Fruit fly (Drosophila melanogaster) whole organism, embryonic: ENCODE measurements around the gene Ir31a.

Experiments used
- Aef1 ChIP-seq: fragments of 200-800 bp; sonication (Bioruptor generic); IDR thresholded peaks from 3 replicates; pipeline ENCODE4 v1.3.6; 2022; ENCODE audit warnings: missing biosample characterization, missing genetic modification characterization
- B-H1 ChIP-seq: fragments of 200-800 bp; sonication (Bioruptor generic); IDR thresholded peaks from 3 replicates; pipeline ENCODE4 v1.3.6; 2022; ENCODE audit warnings: missing biosample characterization, missing genetic modification characterization
- CG10654 ChIP-seq: fragments of 200-800 bp; sonication (Bioruptor generic); optimal IDR thresholded peaks from 2 replicates; lab custom pipeline; 2016; ENCODE audit warnings: missing biosample characterization, missing genetic modification characterization
- CG11247 ChIP-seq: fragments of 200-800 bp; sonication (Bioruptor generic); IDR thresholded peaks from 2 replicates; pipeline ENCODE4 v1.3.6; 2022; ENCODE audit warnings: missing biosample characterization, missing genetic modification characterization
- CG11456 ChIP-seq: fragments of 200-800 bp; sonication (Bioruptor generic); IDR thresholded peaks from 3 replicates; pipeline ENCODE4 v1.3.6; 2022; ENCODE audit warnings: missing biosample characterization, missing genetic modification characterization
- CG11504 ChIP-seq: fragments of 200-800 bp; sonication (Bioruptor generic); optimal IDR thresholded peaks from 3 replicates; lab custom pipeline; 2019; ENCODE audit warnings: missing biosample characterization, mild to moderate bottlenecking, missing genetic modification characterization, moderate library complexity
- CG11723 ChIP-seq: fragments of 200-800 bp; sonication (Bioruptor generic); optimal IDR thresholded peaks from 2 replicates; lab custom pipeline; 2017; ENCODE audit warnings: missing biosample characterization, mild to moderate bottlenecking, missing genetic modification characterization
- CG12659 ChIP-seq: fragments of 200-800 bp; sonication (Bioruptor generic); optimal IDR thresholded peaks from 3 replicates; lab custom pipeline; 2017; ENCODE audit warnings: mild to moderate bottlenecking, missing biosample characterization, missing genetic modification reagents, missing genetic modification characterization
- CG13775 ChIP-seq: fragments of 200-800 bp; sonication (Bioruptor generic); optimal IDR thresholded peaks from 3 replicates; lab custom pipeline; 2017; ENCODE audit warnings: missing biosample characterization, mild to moderate bottlenecking, missing genetic modification characterization
- CG14965 ChIP-seq: fragments of 200-800 bp; sonication (Bioruptor generic); optimal IDR thresholded peaks from 2 replicates; lab custom pipeline; 2016; ENCODE audit warnings: missing biosample characterization, missing genetic modification characterization, borderline replicate concordance
- CG15011 ChIP-seq: fragments of 200-800 bp; sonication (Bioruptor generic); optimal IDR thresholded peaks from 3 replicates; lab custom pipeline; 2018; ENCODE audit warnings: missing biosample characterization, mild to moderate bottlenecking, missing genetic modification characterization
- CG15269 ChIP-seq: fragments of 200-800 bp; sonication (Bioruptor generic); optimal IDR thresholded peaks from 2 replicates; lab custom pipeline; 2018; ENCODE audit warnings: missing biosample characterization, mild to moderate bottlenecking, missing genetic modification characterization, moderate library complexity
- CG1603 ChIP-seq: fragments of 200-800 bp; sonication (Bioruptor generic); optimal IDR thresholded peaks from 2 replicates; lab custom pipeline; 2019; ENCODE audit warnings: missing biosample characterization, mild to moderate bottlenecking, missing genetic modification characterization, moderate library complexity
- CG18011 ChIP-seq: fragments of 200-800 bp; sonication (Bioruptor generic); optimal IDR thresholded peaks from 2 replicates; lab custom pipeline; 2017; ENCODE audit warnings: missing biosample characterization, missing genetic modification characterization, mild to moderate bottlenecking, moderate library complexity, missing genotype
- CG33557 ChIP-seq: fragments of 200-800 bp; sonication (Bioruptor generic); optimal IDR thresholded peaks from 2 replicates; lab custom pipeline; 2019; ENCODE audit warnings: missing biosample characterization, mild to moderate bottlenecking, missing genetic modification characterization, moderate library complexity
- CG3407 ChIP-seq: fragments of 200-800 bp; sonication (Bioruptor generic); optimal IDR thresholded peaks from 2 replicates; lab custom pipeline; 2018; ENCODE audit warnings: missing biosample characterization, mild to moderate bottlenecking, missing genetic modification characterization
- CG4360 ChIP-seq: fragments of 200-800 bp; sonication (Bioruptor generic); IDR thresholded peaks from 2 replicates; pipeline ENCODE4 v1.3.6; 2022; ENCODE audit warnings: missing biosample characterization, missing genetic modification characterization
- CG9609 ChIP-seq: fragments of 200-800 bp; sonication (Bioruptor generic); optimal IDR thresholded peaks from 3 replicates; lab custom pipeline; 2016; ENCODE audit warnings: missing biosample characterization, missing genetic modification characterization
- CoRest ChIP-seq: fragments of 200-800 bp; sonication (Bioruptor generic); optimal IDR thresholded peaks from 3 replicates; lab custom pipeline; 2018; ENCODE audit warnings: missing biosample characterization, mild to moderate bottlenecking, missing genetic modification characterization, moderate library complexity
- CrebB ChIP-seq: fragments of 200-800 bp; sonication (Bioruptor generic); optimal IDR thresholded peaks from 3 replicates; lab custom pipeline; 2018; ENCODE audit warnings: missing biosample characterization, mild to moderate bottlenecking, missing genetic modification characterization
- Dfd ChIP-seq, 2 experiments: fragments of >200 bp; optimal IDR thresholded peaks; 2 replicates each; lab custom pipeline; 2017; ENCODE audit warnings: missing biosample characterization in 2 of 2, missing genetic modification characterization in 2 of 2
- Dp ChIP-seq: fragments of 200-800 bp; sonication (Bioruptor generic); optimal IDR thresholded peaks from 2 replicates; lab custom pipeline; 2018; ENCODE audit warnings: missing biosample characterization, mild to moderate bottlenecking, missing genetic modification characterization, moderate library complexity
- E2f2 ChIP-seq: fragments of 200-800 bp; sonication (Bioruptor generic); IDR thresholded peaks from 2 replicates; pipeline ENCODE4 v1.3.6; 2022; ENCODE audit warnings: missing biosample characterization, missing genetic modification characterization
- GATAe ChIP-seq: fragments of 200-800 bp; sonication (Bioruptor generic); conservative IDR thresholded peaks from 2 replicates; pipeline ENCODE4 v1.3.6; 2022; ENCODE audit warnings: missing biosample characterization, missing genetic modification characterization
- HLHmδ ChIP-seq: fragments of 200-800 bp; sonication (Bioruptor generic); optimal IDR thresholded peaks from 2 replicates; lab custom pipeline; 2018; ENCODE audit warnings: missing biosample characterization, mild to moderate bottlenecking, missing genetic modification characterization, moderate library complexity
- HmgZ ChIP-seq: fragments of 200-800 bp; sonication (Bioruptor generic); optimal IDR thresholded peaks from 2 replicates; lab custom pipeline; 2018; ENCODE audit warnings: missing biosample characterization, mild to moderate bottlenecking, missing genetic modification characterization
- Hsf ChIP-seq: fragments of 200-800 bp; sonication (Bioruptor generic); optimal IDR thresholded peaks from 3 replicates; lab custom pipeline; 2016; ENCODE audit warnings: missing biosample characterization, missing genetic modification characterization
- Med ChIP-seq: fragments of 200-800 bp; sonication (Bioruptor generic); peaks from one replicate; lab custom pipeline; 2016; ENCODE audit warnings: missing biosample characterization, missing genetic modification characterization, mild to moderate bottlenecking, inconsistent platforms, moderate library complexity
- Nf-YC ChIP-seq: fragments of 200-800 bp; optimal IDR thresholded peaks from 3 replicates; lab custom pipeline; 2019; ENCODE audit warnings: missing biosample characterization, mild to moderate bottlenecking, missing genetic modification characterization, moderate library complexity
- Poxn ChIP-seq: fragments of 200-800 bp; sonication (Bioruptor generic); IDR thresholded peaks from 2 replicates; pipeline ENCODE4 v1.3.6; 2022; ENCODE audit warnings: missing biosample characterization, missing genetic modification characterization
- Spps ChIP-seq: fragments of 200-800 bp; sonication (Bioruptor generic); optimal IDR thresholded peaks from 2 replicates; lab custom pipeline; 2018; ENCODE audit warnings: missing biosample characterization, mild to moderate bottlenecking, missing genetic modification characterization
- Sry-δ ChIP-seq: fragments of 200-800 bp; sonication (Bioruptor generic); optimal IDR thresholded peaks from 2 replicates; lab custom pipeline; 2016; ENCODE audit warnings: missing biosample characterization, missing genetic modification characterization
- Stat92E ChIP-seq, 3 experiments: fragments of >200 bp in 2 of 3; fragments of 200-800 bp in 1 of 3; sonication (Bioruptor generic) in 1 of 3; optimal IDR thresholded peaks; 2 replicates each; lab custom pipeline; 2017 to 2019; ENCODE audit warnings: missing biosample characterization in 3 of 3, missing genetic modification characterization in 3 of 3, mild to moderate bottlenecking in 1 of 3, moderate library complexity in 1 of 3
- Xrp1 ChIP-seq: fragments of 200-800 bp; sonication (Bioruptor generic); IDR thresholded peaks from 2 replicates; pipeline ENCODE4 v1.3.6; 2022; ENCODE audit warnings: missing biosample characterization, missing genetic modification characterization
- ac ChIP-seq: fragments of 200-800 bp; sonication (Bioruptor generic); optimal IDR thresholded peaks from 3 replicates; lab custom pipeline; 2017; ENCODE audit warnings: missing biosample characterization, mild to moderate bottlenecking, missing genetic modification characterization
- bab2 ChIP-seq: fragments of 200-800 bp; sonication (Bioruptor generic); optimal IDR thresholded peaks from 2 replicates; lab custom pipeline; 2016; ENCODE audit warnings: missing biosample characterization, missing genetic modification characterization
- cas ChIP-seq: fragments of 200-800 bp; sonication (Bioruptor generic); IDR thresholded peaks from 2 replicates; pipeline ENCODE4 v1.3.6; 2022; ENCODE audit warnings: missing biosample characterization, missing genetic modification characterization
- cg ChIP-seq: fragments of 200-800 bp; sonication (Bioruptor generic); optimal IDR thresholded peaks from 3 replicates; lab custom pipeline; 2019; ENCODE audit warnings: missing biosample characterization, mild to moderate bottlenecking, missing genetic modification characterization, moderate library complexity
- crol ChIP-seq: fragments of 200-800 bp; sonication (Bioruptor generic); IDR thresholded peaks from 2 replicates; pipeline ENCODE4 v1.3.6; 2022; ENCODE audit warnings: missing biosample characterization, missing genetic modification characterization
- dati ChIP-seq: fragments of 200-800 bp; sonication (Bioruptor generic); IDR thresholded peaks from 2 replicates; pipeline ENCODE4 v1.3.6; 2022; ENCODE audit warnings: missing biosample characterization, missing genetic modification characterization
- ham ChIP-seq: fragments of 200-800 bp; sonication (Bioruptor generic); IDR thresholded peaks from 2 replicates; pipeline ENCODE4 v1.3.6; 2022; ENCODE audit warnings: missing biosample characterization, missing genetic modification characterization
- hbn ChIP-seq: fragments of 200-800 bp; sonication (Bioruptor generic); IDR thresholded peaks from 2 replicates; pipeline ENCODE4 v1.3.6; 2022; ENCODE audit warnings: missing biosample characterization, missing genetic modification characterization; ENCODE audit not compliant: partially characterized antibody
- nmo ChIP-seq: fragments of 200-800 bp; sonication (Bioruptor generic); optimal IDR thresholded peaks from 2 replicates; lab custom pipeline; 2018; ENCODE audit warnings: missing biosample characterization, mild to moderate bottlenecking, missing genetic modification characterization, moderate library complexity
- pzg ChIP-seq: fragments of 200-800 bp; sonication (Bioruptor generic); optimal IDR thresholded peaks from 3 replicates; lab custom pipeline; 2018; ENCODE audit warnings: missing biosample characterization, mild to moderate bottlenecking, missing genetic modification characterization, moderate library complexity
- slbo ChIP-seq: fragments of 200-800 bp; sonication (Bioruptor generic); IDR thresholded peaks from 2 replicates; pipeline ENCODE4 v1.3.6; 2022; ENCODE audit warnings: missing biosample characterization, missing genetic modification characterization
- tna ChIP-seq: fragments of 200-800 bp; sonication (Bioruptor generic); IDR thresholded peaks from 2 replicates; pipeline ENCODE4 v1.3.6; 2022; ENCODE audit warnings: missing biosample characterization, missing genetic modification characterization; ENCODE audit not compliant: partially characterized antibody
- wdn ChIP-seq: fragments of 200-800 bp; sonication (Bioruptor generic); IDR thresholded peaks from 2 replicates; pipeline ENCODE4 v1.3.6; 2022; ENCODE audit warnings: missing biosample characterization, missing genetic modification characterization
- zf30C ChIP-seq: fragments of 200-800 bp; sonication (Bioruptor generic); optimal IDR thresholded peaks from 3 replicates; lab custom pipeline; 2018; ENCODE audit warnings: missing biosample characterization, mild to moderate bottlenecking, missing genetic modification characterization

The Ir31a gene

dm6 chr2L:10418981-10419380 lies 13.6 kb downstream of the Ir31a start, which contains the start of gene RfC3 (continued):
- TF ChIP-seq CG3407 (GFP tag; lab: Kevin White, UChicago) (no peak), Spps (tag; lab: Kevin White, UChicago) (no peak), Nf-YC (tag; lab: Kevin White, UChicago) (no peak), Sry-δ (GFP tag; lab: Kevin White, UChicago) (peak; percentile 31), Stat92E (GFP tag; optimal IDR thresholded peaks at IDR 0.05; lab: Kevin White, UChicago) (no peak), cas (no peak), Poxn (GFP tag; lab: Robert Waterston, UW) (no peak), Med (peak; percentile 54), Xrp1 (GFP tag; lab: Robert Waterston, UW) (no peak), CG13775 (GFP tag; lab: Kevin White, UChicago) (no peak), ac (no peak), CG1603 (peak; percentile 99), CG11247 (no peak), dati (GFP tag; lab: Robert Waterston, UW) (no peak), CG10654 (no peak), CG14965 (GFP tag; lab: Kevin White, UChicago) (no peak), CG9609 (GFP tag; lab: Kevin White, UChicago) (no peak)

- TF ChIP-seq CG15269 (tag; lab: Kevin White, UChicago), result no peak
- TF ChIP-seq CoRest, result peak; percentile 28
- no peak for TF ChIP-seq CrebB (tag; lab: Kevin White, UChicago)
- peak; percentile 79 for TF ChIP-seq E2f2 (GFP tag; lab: Robert Waterston, UW)
- no peak for TF ChIP-seq GATAe (GFP tag; lab: Robert Waterston, UW)
- no peak for TF ChIP-seq cg (GFP tag; lab: Kevin White, UChicago)
- no peak for TF ChIP-seq crol (GFP tag; lab: Robert Waterston, UW)
- peak; percentile 74 for TF ChIP-seq CG11723 (GFP tag; lab: Kevin White, UChicago)
- no peak for TF ChIP-seq CG11504 (tag; lab: Kevin White, UChicago)
- peak; percentile 29 for TF ChIP-seq nmo (GFP tag; lab: Kevin White, UChicago)
- 0 out of 2 replicates have a peak, but pooled peaks have one; percentile 22 for TF ChIP-seq slbo
- TF ChIP-seq bab2 (GFP tag; lab: Kevin White, UChicago), result no peak
- no peak for TF ChIP-seq CG18011 (GFP tag; lab: Kevin White, UChicago)
- no peak for TF ChIP-seq HmgZ (tag; lab: Kevin White, UChicago)
- no peak for TF ChIP-seq tna (GFP tag; lab: Robert Waterston, UW)
- peak; percentile 35 for TF ChIP-seq pzg (GFP tag; lab: Kevin White, UChicago)
- peak; percentile 73 for TF ChIP-seq Dp
- no peak for TF ChIP-seq CG33557 (GFP tag; lab: Kevin White, UChicago)
- peak in 1 of 2 experiments; percentile 66 for TF ChIP-seq Dfd (GFP tag; optimal IDR thresholded peaks at IDR 0.05; lab: Kevin White, UChicago)
- no peak for TF ChIP-seq hbn (GFP tag; lab: Robert Waterston, UW)
- no peak for TF ChIP-seq Hsf (GFP tag; lab: Kevin White, UChicago)
- peak; percentile 29; the same call in 1 of the 3 replicates for TF ChIP-seq Aef1 (GFP tag; lab: Robert Waterston, UW)
- TF ChIP-seq CG12659 (GFP tag; lab: Kevin White, UChicago), result peak; percentile 36
- no peak for TF ChIP-seq wdn (GFP tag; lab: Robert Waterston, UW)
- TF ChIP-seq CG11456 (GFP tag; lab: Robert Waterston, UW), result no peak
- TF ChIP-seq zf30C (GFP tag; lab: Kevin White, UChicago), result no peak
- TF ChIP-seq HLHmδ (GFP tag; lab: Kevin White, UChicago), result no peak
- no peak for TF ChIP-seq B-H1
- no peak for TF ChIP-seq CG15011 (GFP tag; lab: Kevin White, UChicago)
- no peak for TF ChIP-seq ham
- no peak for TF ChIP-seq CG4360 (GFP tag; lab: Robert Waterston, UW)
Measured at dm6 chr2L:10422643-10423606, 17.6 kb downstream of the Ir31a start, which contains the start of the genes pie and Wdfy2. TSS of gene pie (minus strand) at chr2L:10422780. TSS of gene Wdfy2 (plus strand) at chr2L:10423291.
